Worm (Caenorhabditis elegans) whole organism, late embryonic: ENCODE results near the gene cyn-8.

ENCODE experiments used
- C08G9.2 ChIP-seq: sonication (generic microtip); optimal IDR thresholded peaks from 2 replicates; lab custom pipeline; 2016; ENCODE audit warnings: mild to moderate bottlenecking, missing genetic modification characterization, moderate library complexity, missing compliant biosample characterization
- F13H6.1 ChIP-seq: sonication (generic microtip); optimal IDR thresholded peaks from 2 replicates; lab custom pipeline; 2016; ENCODE audit warnings: missing genetic modification characterization, missing compliant biosample characterization
- T23F11.4 ChIP-seq: fragments of 200-800 bp; sonication (Bioruptor generic); optimal IDR thresholded peaks from 2 replicates; lab custom pipeline; 2018; ENCODE audit warnings: mild to moderate bottlenecking, missing genetic modification characterization, missing compliant biosample characterization
- Y22D7AL.16 ChIP-seq: sonication (generic microtip); optimal IDR thresholded peaks from 2 replicates; lab custom pipeline; 2016; ENCODE audit warnings: missing genetic modification characterization, missing compliant biosample characterization
- ahr-1 ChIP-seq: sonication (generic microtip); optimal IDR thresholded peaks from 2 replicates; lab custom pipeline; 2016; ENCODE audit warnings: missing genetic modification characterization, missing compliant biosample characterization
- ama-1 ChIP-seq: fragments of 150-350 bp; optimal IDR thresholded peaks from 2 replicates; lab custom pipeline; 2014
- ceh-14 ChIP-seq: sonication (generic microtip); optimal IDR thresholded peaks from 2 replicates; lab custom pipeline; 2016; ENCODE audit warnings: missing genotype, missing genetic modification characterization, missing compliant biosample characterization
- ceh-2 ChIP-seq: sonication (generic microtip); optimal IDR thresholded peaks from 2 replicates; lab custom pipeline; 2016; ENCODE audit warnings: missing genotype, missing genetic modification characterization, missing compliant biosample characterization
- ceh-22 ChIP-seq: sonication (generic microtip); optimal IDR thresholded peaks from 2 replicates; lab custom pipeline; 2017; ENCODE audit warnings: missing biosample characterization, missing genetic modification characterization
- ceh-24 ChIP-seq: sonication (generic microtip); optimal IDR thresholded peaks from 2 replicates; lab custom pipeline; 2016; ENCODE audit warnings: mild to moderate bottlenecking, missing genetic modification characterization, missing compliant biosample characterization
- ceh-30 ChIP-seq: fragments of 150-350 bp; optimal IDR thresholded peaks from 2 replicates; lab custom pipeline; 2014; ENCODE audit warnings: missing biosample characterization, missing genetic modification characterization
- ceh-34 ChIP-seq: sonication (generic microtip); optimal IDR thresholded peaks from 2 replicates; lab custom pipeline; 2016; ENCODE audit warnings: mild to moderate bottlenecking, missing genetic modification characterization, missing compliant biosample characterization
- ceh-45 ChIP-seq: fragments of 200-800 bp; sonication (Bioruptor generic); IDR thresholded peaks from 2 replicates; pipeline ENCODE4 v1.3.6; 2022; ENCODE audit warnings: missing genetic modification reagents, missing genetic modification characterization, missing compliant biosample characterization
- che-1 ChIP-seq: sonication (generic microtip); optimal IDR thresholded peaks from 2 replicates; lab custom pipeline; 2016; ENCODE audit warnings: mild to moderate bottlenecking, missing genetic modification characterization, missing compliant biosample characterization
- dmd-4 ChIP-seq: sonication (generic microtip); optimal IDR thresholded peaks from 2 replicates; lab custom pipeline; 2016; ENCODE audit warnings: borderline replicate concordance, missing genetic modification characterization, missing compliant biosample characterization
- dve-1 ChIP-seq: sonication (generic microtip); optimal IDR thresholded peaks from 2 replicates; lab custom pipeline; 2017; ENCODE audit warnings: antibody characterized with exemption, mild to moderate bottlenecking, missing genetic modification characterization, missing compliant biosample characterization
- elt-2 ChIP-seq: sonication (generic microtip); optimal IDR thresholded peaks from 2 replicates; lab custom pipeline; 2016; ENCODE audit warnings: missing genetic modification reagents, missing genetic modification characterization, missing compliant biosample characterization
- ets-4 ChIP-seq: sonication (generic microtip); optimal IDR thresholded peaks from 2 replicates; lab custom pipeline; 2016; ENCODE audit warnings: missing genetic modification characterization, missing compliant biosample characterization
- fax-1 ChIP-seq: sonication (generic microtip); optimal IDR thresholded peaks from 2 replicates; lab custom pipeline; 2016; ENCODE audit warnings: missing genotype, missing genetic modification characterization, missing compliant biosample characterization
- fkh-6 ChIP-seq: sonication (generic microtip); optimal IDR thresholded peaks from 2 replicates; lab custom pipeline; 2016; ENCODE audit warnings: missing genetic modification characterization, missing compliant biosample characterization
- gmeb-2 ChIP-seq: sonication (generic microtip); optimal IDR thresholded peaks from 2 replicates; lab custom pipeline; 2016; ENCODE audit warnings: missing genetic modification characterization, inconsistent platforms, missing compliant biosample characterization
- hlh-15 ChIP-seq: sonication (generic microtip); optimal IDR thresholded peaks from 2 replicates; lab custom pipeline; 2016; ENCODE audit warnings: missing genetic modification characterization, missing compliant biosample characterization
- hlh-30 ChIP-seq: sonication (generic microtip); optimal IDR thresholded peaks from 2 replicates; lab custom pipeline; 2017; ENCODE audit warnings: antibody characterized with exemption, missing genetic modification characterization, missing compliant biosample characterization; ENCODE audit not compliant: insufficient read depth
- hlh-6 ChIP-seq: sonication (generic microtip); optimal IDR thresholded peaks from 2 replicates; lab custom pipeline; 2016; ENCODE audit warnings: missing genotype, missing genetic modification characterization, missing compliant biosample characterization
- lin-11 ChIP-seq: fragments of 200-800 bp; sonication (Bioruptor generic); optimal IDR thresholded peaks from 2 replicates; lab custom pipeline; 2018; ENCODE audit warnings: mild to moderate bottlenecking, missing genetic modification characterization, missing compliant biosample characterization
- nhr-11 ChIP-seq: fragments of 150-350 bp; optimal IDR thresholded peaks from 2 replicates; lab custom pipeline; 2014; ENCODE audit warnings: missing biosample characterization, missing genetic modification characterization
- nhr-232 ChIP-seq: sonication (generic microtip); optimal IDR thresholded peaks from 2 replicates; lab custom pipeline; 2016; ENCODE audit warnings: missing genetic modification characterization, missing compliant biosample characterization
- odd-2 ChIP-seq: sonication (generic microtip); optimal IDR thresholded peaks from 2 replicates; lab custom pipeline; 2017; ENCODE audit warnings: antibody characterized with exemption, mild to moderate bottlenecking, missing genetic modification characterization, missing compliant biosample characterization
- pag-3 ChIP-seq: sonication (generic microtip); optimal IDR thresholded peaks from 2 replicates; lab custom pipeline; 2016; ENCODE audit warnings: missing compliant biosample characterization, missing genetic modification characterization, borderline replicate concordance
- pat-9 ChIP-seq: fragments of 200-800 bp; sonication (Bioruptor generic); optimal IDR thresholded peaks from 2 replicates; lab custom pipeline; 2018; ENCODE audit warnings: mild to moderate bottlenecking, missing genetic modification characterization, moderate library complexity, missing compliant biosample characterization
- pax-1 ChIP-seq: fragments of 150-350 bp; optimal IDR thresholded peaks from 2 replicates; lab custom pipeline; 2014; ENCODE audit warnings: missing biosample characterization, missing genetic modification characterization
- pha-2 ChIP-seq: sonication (generic microtip); optimal IDR thresholded peaks from 2 replicates; lab custom pipeline; 2017; ENCODE audit warnings: mild to moderate bottlenecking, missing genetic modification characterization, missing compliant biosample characterization
- pqm-1 ChIP-seq: sonication (generic microtip); optimal IDR thresholded peaks from 2 replicates; lab custom pipeline; 2016; ENCODE audit warnings: missing genetic modification characterization, missing compliant biosample characterization
- sdc-2 ChIP-seq: sonication (generic microtip); optimal IDR thresholded peaks from 2 replicates; lab custom pipeline; 2016; ENCODE audit warnings: missing genotype, missing genetic modification characterization, missing compliant biosample characterization
- sox-2 ChIP-seq: fragments of 200-800 bp; sonication (Bioruptor generic); IDR thresholded peaks from 2 replicates; pipeline ENCODE4 v1.3.6; 2022; ENCODE audit warnings: missing genetic modification reagents, missing genetic modification characterization, missing compliant biosample characterization
- sox-4 ChIP-seq: sonication (generic microtip); optimal IDR thresholded peaks from 2 replicates; lab custom pipeline; 2017; ENCODE audit warnings: mild to moderate bottlenecking, missing genetic modification characterization, inconsistent platforms, missing compliant biosample characterization
- syd-9 ChIP-seq: sonication (generic microtip); optimal IDR thresholded peaks from 2 replicates; lab custom pipeline; 2016; ENCODE audit warnings: mild to moderate bottlenecking, missing genetic modification characterization, moderate library complexity, missing compliant biosample characterization
- tbx-7 ChIP-seq: sonication (generic microtip); optimal IDR thresholded peaks from 2 replicates; lab custom pipeline; 2016; ENCODE audit warnings: missing genotype, missing genetic modification characterization, missing compliant biosample characterization
- unc-3 ChIP-seq, 2 experiments: fragments of 200-800 bp in 1 of 2; sonication (Bioruptor generic) in 1 of 2; sonication (generic microtip) in 1 of 2; conservative IDR thresholded peaks in 1 of 2; optimal IDR thresholded peaks in 1 of 2; 2 replicates each; pipeline versions ENCODE4 v1.3.6 to Lab custom; 2016 to 2022; ENCODE audit warnings: missing compliant biosample characterization in 2 of 2, missing genetic modification characterization in 2 of 2, missing genetic modification reagents in 1 of 2
- unc-42 ChIP-seq: sonication (generic microtip); optimal IDR thresholded peaks from 2 replicates; lab custom pipeline; 2016; ENCODE audit warnings: missing genotype, missing genetic modification characterization, missing compliant biosample characterization
- ztf-16 ChIP-seq: sonication (generic microtip); optimal IDR thresholded peaks from 2 replicates; lab custom pipeline; 2017; ENCODE audit warnings: missing genetic modification characterization, missing compliant biosample characterization

Gene cyn-8

ce11 chrX:8925443-8925842 is 14.3 kb downstream of the cyn-8 start (continued):
- TF ChIP-seq nhr-232 (tag; lab: Kevin White, UChicago) (peak; percentile 6), elt-2 (peak; percentile 38), lin-11 (tag; lab: Kevin White, UChicago) (no peak), pqm-1 (tag; lab: Kevin White, UChicago) (no peak), pax-1 (tag; lab: Kevin White, UChicago) (no peak), ceh-22 (tag; lab: Kevin White, UChicago) (no peak), unc-42 (no peak), pat-9 (tag; lab: Kevin White, UChicago) (no peak), ceh-30 (tag; lab: Kevin White, UChicago) (no peak), odd-2 (tag; lab: Kevin White, UChicago) (no peak), ama-1 (lab: Kevin White, UChicago) (no peak), ztf-16 (no peak), ceh-24 (tag; lab: Kevin White, UChicago) (no peak), che-1 (tag; lab: Kevin White, UChicago) (no peak), C08G9.2 (tag; lab: Kevin White, UChicago) (no peak), sox-4 (no peak), dve-1 (tag; lab: Kevin White, UChicago) (no peak), sox-2 (GFP tag; lab: Robert Waterston, UW) (no peak), ceh-2 (tag; lab: Kevin White, UChicago) (no peak), sdc-2 (tag; lab: Kevin White, UChicago) (no peak), fax-1 (tag; lab: Kevin White, UChicago) (no peak), pag-3 (tag; lab: Kevin White, UChicago) (no peak), dmd-4 (no peak), hlh-15 (no peak), ceh-45 (GFP tag; lab: Robert Waterston, UW) (no peak), ceh-34 (no peak), ets-4 (tag; lab: Kevin White, UChicago) (no peak), unc-3 (GFP tag; conservative IDR thresholded peaks at IDR 0.05; lab: Robert Waterston, UW) (no peak), unc-3 (tag; optimal IDR thresholded peaks at IDR 0.05; lab: Kevin White, UChicago) (no peak), ahr-1 (tag; lab: Kevin White, UChicago) (no peak), Y22D7AL.16 (tag; lab: Kevin White, UChicago) (peak; percentile 11), hlh-30 (tag; lab: Kevin White, UChicago) (peak; percentile 27), F13H6.1 (no peak), nhr-11 (tag; lab: Kevin White, UChicago) (no peak), gmeb-2 (tag; lab: Kevin White, UChicago) (peak; percentile 4), tbx-7 (tag; lab: Kevin White, UChicago) (no peak), fkh-6 (no peak)

- TF ChIP-seq pha-2 = no peak
- TF ChIP-seq ceh-14 (tag; lab: Kevin White, UChicago) = no peak
- no peak for TF ChIP-seq ceh-2 (tag; lab: Kevin White, UChicago)
- no peak for TF ChIP-seq T23F11.4
- no peak for TF ChIP-seq hlh-6 (tag; lab: Kevin White, UChicago)
- no peak for TF ChIP-seq syd-9 (tag; lab: Kevin White, UChicago)
- no peak for TF ChIP-seq ceh-22 (tag; lab: Kevin White, UChicago)
- no peak for TF ChIP-seq fax-1 (tag; lab: Kevin White, UChicago)
- no peak for TF ChIP-seq pag-3 (tag; lab: Kevin White, UChicago)
- no peak for TF ChIP-seq unc-42
Observed at ce11 chrX:8926341-8926740, 15.2 kb downstream of the cyn-8 start.
